Worm (Caenorhabditis elegans): ENCODE data around the gene C25F9.16.

DNA sequence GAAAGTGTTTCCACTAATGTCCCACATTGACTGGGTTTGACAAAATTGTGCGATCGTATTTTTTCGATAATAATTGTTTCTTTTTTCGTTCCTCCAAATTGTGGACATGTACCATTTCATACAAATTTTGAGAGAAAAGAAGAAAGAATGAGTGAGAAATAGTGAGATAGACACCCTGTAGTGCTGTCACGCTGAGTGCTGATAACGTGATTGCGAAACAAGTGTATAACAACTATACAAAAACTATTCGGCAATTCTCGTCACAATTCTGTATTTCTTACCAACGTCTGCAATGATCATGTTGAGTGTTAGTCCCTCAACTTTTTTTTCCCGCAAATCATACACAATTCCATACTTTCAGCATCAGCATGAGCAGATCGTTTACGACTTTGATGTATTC lies 2.1 kb downstream of the C25F9.16 start, which contains the start of gene C25F9.14:
- TF ChIP-seq Y56A3A.18 (GFP tag; IDR thresholded peaks at IDR 0.05) (no peak), ama-1 (optimal IDR thresholded peaks at IDR 0.05) (no peak), ama-1 (GFP tag; optimal IDR thresholded peaks at IDR 0.05) (no peak), somi-1 (GFP tag; optimal IDR thresholded peaks at IDR 0.05) (no peak), lin-54 (GFP tag; optimal IDR thresholded peaks at IDR 0.05) (no peak), unc-62 (GFP tag; optimal IDR thresholded peaks at IDR 0.05) (no peak), fkh-3 (tag; optimal IDR thresholded peaks at IDR 0.05) (no peak)
